Fruit fly (Drosophila melanogaster) whole organism, embryonic: ENCODE measurements around the gene CG34030.

ENCODE experiments used
- BEAF-32 ChIP-seq: fragments of 200-800 bp; sonication (Bioruptor generic); optimal IDR thresholded peaks from 3 replicates; lab custom pipeline; 2017; ENCODE audit warnings: missing biosample characterization, missing genetic modification characterization, mild to moderate bottlenecking, moderate library complexity, missing genetic modification reagents
- Bdp1 ChIP-seq: fragments of 200-800 bp; sonication (Bioruptor generic); optimal IDR thresholded peaks from 3 replicates; lab custom pipeline; 2016; ENCODE audit warnings: missing biosample characterization, missing genetic modification characterization
- CG10543 ChIP-seq: fragments of 200-800 bp; sonication (Bioruptor generic); optimal IDR thresholded peaks from 3 replicates; lab custom pipeline; 2017; ENCODE audit warnings: missing biosample characterization, mild to moderate bottlenecking, missing genetic modification characterization, moderate library complexity
- CG12299 ChIP-seq: fragments of 200-800 bp; sonication (Bioruptor generic); optimal IDR thresholded peaks from 2 replicates; lab custom pipeline; 2018; ENCODE audit warnings: missing biosample characterization, mild to moderate bottlenecking, missing genetic modification characterization
- CG1647 ChIP-seq: fragments of 200-800 bp; sonication (Bioruptor generic); optimal IDR thresholded peaks from 3 replicates; lab custom pipeline; 2016; ENCODE audit warnings: missing biosample characterization, missing genetic modification characterization
- CG16779 ChIP-seq: fragments of 200-800 bp; sonication (Bioruptor generic); IDR thresholded peaks from 2 replicates; pipeline ENCODE4 v1.3.6; 2022; ENCODE audit warnings: missing biosample characterization, missing genetic modification characterization
- CG9797 ChIP-seq: fragments of 200-800 bp; sonication (Bioruptor generic); optimal IDR thresholded peaks from 3 replicates; lab custom pipeline; 2018; ENCODE audit warnings: missing biosample characterization, mild to moderate bottlenecking, missing genetic modification characterization
- CG9876 ChIP-seq: fragments of 200-800 bp; sonication (Bioruptor generic); optimal IDR thresholded peaks from 2 replicates; lab custom pipeline; 2016; ENCODE audit warnings: missing biosample characterization, missing genetic modification characterization
- CHES-1-like ChIP-seq: fragments of 200-800 bp; sonication (Bioruptor generic); optimal IDR thresholded peaks from 2 replicates; lab custom pipeline; 2016; ENCODE audit warnings: missing biosample characterization, missing genetic modification characterization
- Optix ChIP-seq: fragments of 200-800 bp; sonication (Bioruptor generic); IDR thresholded peaks from 3 replicates; pipeline ENCODE4 v1.3.6; 2022; ENCODE audit warnings: missing biosample characterization, missing genetic modification characterization
- aop ChIP-seq: fragments of 200-800 bp; sonication (Bioruptor generic); IDR thresholded peaks from 2 replicates; pipeline ENCODE4 v1.3.6; 2022; ENCODE audit warnings: missing biosample characterization, missing genetic modification characterization
- ase ChIP-seq: fragments of 200-800 bp; sonication (Bioruptor generic); IDR thresholded peaks from 3 replicates; pipeline ENCODE4 v1.3.6; 2022; ENCODE audit warnings: missing biosample characterization, missing genetic modification characterization
- ken ChIP-seq: fragments of 200-800 bp; sonication (Bioruptor generic); IDR thresholded peaks from 3 replicates; pipeline ENCODE4 v1.3.6; 2022; ENCODE audit warnings: missing biosample characterization, missing genetic modification characterization
- zfh2 ChIP-seq: fragments of 200-800 bp; sonication (Bioruptor generic); optimal IDR thresholded peaks from 2 replicates; lab custom pipeline; 2016; ENCODE audit warnings: missing biosample characterization, missing genetic modification characterization

DNA sequence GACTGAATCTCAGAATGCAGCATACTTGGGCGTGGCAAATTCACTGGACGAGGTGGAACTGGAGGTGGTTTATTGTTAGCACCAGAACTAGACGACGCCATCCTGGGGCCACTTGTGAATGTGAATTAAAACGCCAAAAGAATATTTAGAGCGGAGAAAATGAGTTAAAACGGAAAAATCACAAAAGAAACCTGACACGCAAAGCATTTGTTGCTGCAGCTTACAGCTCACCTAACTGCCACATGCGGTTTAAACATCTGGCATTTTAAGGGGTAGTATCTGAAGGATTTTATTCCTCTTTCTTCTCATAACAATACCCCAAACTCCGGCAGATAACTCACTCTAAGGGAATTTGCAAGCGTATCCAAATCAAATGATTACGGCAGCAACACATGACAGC, at the start of gene CG34030:
- no peak for TF ChIP-seq ase (GFP tag; lab: Robert Waterston, UW)
- TF ChIP-seq ken = no peak
- TF ChIP-seq Optix (GFP tag; lab: Robert Waterston, UW) = no peak
- no peak for TF ChIP-seq BEAF-32 (GFP tag; lab: Kevin White, UChicago)
- TF ChIP-seq CG1647 (GFP tag; lab: Kevin White, UChicago) = no peak
- no peak for TF ChIP-seq CG9797 (GFP tag; lab: Kevin White, UChicago)
- TF ChIP-seq CG9876 (GFP tag; lab: Kevin White, UChicago) = no peak
- TF ChIP-seq Bdp1 (GFP tag; lab: Kevin White, UChicago) = no peak
- no peak for TF ChIP-seq CHES-1-like (GFP tag; lab: Kevin White, UChicago)
- no peak for TF ChIP-seq CG12299 (tag; lab: Kevin White, UChicago)
- TF ChIP-seq CG10543 (GFP tag; lab: Kevin White, UChicago) = no peak
- no peak for TF ChIP-seq aop (GFP tag; lab: Robert Waterston, UW)
- no peak for TF ChIP-seq CG16779 (GFP tag; lab: Robert Waterston, UW)
- TF ChIP-seq zfh2 (GFP tag; lab: Kevin White, UChicago) = no peak
